Worm (Caenorhabditis elegans): Measurements from ENCODE around the gene C05G5.2.

Gene C05G5.2

ce11 chrX:14746948-14747347, at the start of gene C05G5.2 (continued):
- TF ChIP-seq fkh-10 (GFP tag; optimal IDR thresholded peaks at IDR 0.05) (peak; percentile 66), unc-130 (tag; optimal IDR thresholded peaks at IDR 0.05) (peak; percentile 75), ceh-88 (GFP tag; IDR thresholded peaks at IDR 0.05) (no peak; the same call in 1 of the 2 replicates), Y116A8C.19 (tag; optimal IDR thresholded peaks at IDR 0.05; ENCODE audit: borderline replicate concordance) (no peak), mep-1 (tag; optimal IDR thresholded peaks at IDR 0.05) (peak; percentile 95), pax-3 (tag; optimal IDR thresholded peaks at IDR 0.05) (peak; percentile 59), ceh-8 (GFP tag; optimal IDR thresholded peaks at IDR 0.05) (peak; percentile 43), dpl-1 (GFP tag; optimal IDR thresholded peaks at IDR 0.05) (peak; percentile 64 to 81 (median 72)), pqm-1 (tag; optimal IDR thresholded peaks at IDR 0.05) (no peak), hlh-17 (GFP tag; optimal IDR thresholded peaks at IDR 0.05; ENCODE audit: borderline replicate concordance) (no peak), nhr-71 (tag; optimal IDR thresholded peaks at IDR 0.05) (peak; percentile 90), unc-62 (GFP tag; optimal IDR thresholded peaks at IDR 0.05) (no peak), nhr-47 (tag; optimal IDR thresholded peaks at IDR 0.05) (peak; percentile 88), xbp-1 (tag; optimal IDR thresholded peaks at IDR 0.05) (peak; percentile 82), ztf-4 (tag; optimal IDR thresholded peaks at IDR 0.05) (peak; percentile 14), egl-13 (tag; optimal IDR thresholded peaks at IDR 0.05) (peak; percentile 76), efl-3 (GFP tag; optimal IDR thresholded peaks at IDR 0.05) (no peak), F16B12.6 (tag; optimal IDR thresholded peaks at IDR 0.05) (peak; percentile 71), nhr-12 (tag; optimal IDR thresholded peaks at IDR 0.05) (no peak), ceh-90 (tag; optimal IDR thresholded peaks at IDR 0.05) (no peak), C16A3.4 (tag; optimal IDR thresholded peaks at IDR 0.05) (peak; percentile 95), lin-15B (tag; optimal IDR thresholded peaks at IDR 0.05) (peak; percentile 50), nhr-76 (tag; optimal IDR thresholded peaks at IDR 0.05) (no peak), lsy-2 (tag; optimal IDR thresholded peaks at IDR 0.05) (peak; percentile 87 to 90), nhr-77 (tag; optimal IDR thresholded peaks at IDR 0.05) (peak; percentile 70), nhr-19 (GFP tag; conservative IDR thresholded peaks at IDR 0.05) (peak; percentile 74), ceh-82 (tag; optimal IDR thresholded peaks at IDR 0.05) (peak; percentile 77 to 94 (median 78)), lin-35 (GFP tag; optimal IDR thresholded peaks at IDR 0.05) (peak; percentile 71 to 87), fos-1 (tag; optimal IDR thresholded peaks at IDR 0.05) (peak; percentile 36), nhr-84 (tag; optimal IDR thresholded peaks at IDR 0.05) (no peak), C34B4.2 (tag; optimal IDR thresholded peaks at IDR 0.05) (no peak)

ce11 chrX:14699866-14700265, 47.2 kb upstream of the C05G5.2 start, which contains the start of gene hch-1:
hch-1 (minus strand) TSS chrX:14699977.
- TF ChIP-seq tlp-1 (tag; optimal IDR thresholded peaks at IDR 0.05) (no peak), nhr-71 (tag; optimal IDR thresholded peaks at IDR 0.05) (no peak), xbp-1 (tag; optimal IDR thresholded peaks at IDR 0.05) (no peak), unc-62 (GFP tag; optimal IDR thresholded peaks at IDR 0.05) (no peak), isw-1 (GFP tag; IDR thresholded peaks at IDR 0.05) (no peak), nhr-77 (tag; optimal IDR thresholded peaks at IDR 0.05) (no peak), nhr-12 (tag; optimal IDR thresholded peaks at IDR 0.05) (no peak), nhr-85 (tag) (no peak)

ce11 chrX:14701490-14701889, 45.6 kb upstream of the C05G5.2 start, which contains the start of gene F40E10.5:
F40E10.5 (plus strand) TSS chrX:14701790.
- TF ChIP-seq snu-23 (GFP tag; optimal IDR thresholded peaks at IDR 0.05), result no peak
- no peak for TF ChIP-seq ces-1 (GFP tag; optimal IDR thresholded peaks at IDR 0.05)
- no peak for TF ChIP-seq nhr-76 (tag; optimal IDR thresholded peaks at IDR 0.05)
- TF ChIP-seq isw-1 (GFP tag; IDR thresholded peaks at IDR 0.05), result no peak
- TF ChIP-seq fkh-4 (tag; optimal IDR thresholded peaks at IDR 0.05; ENCODE audit: borderline replicate concordance), result no peak
- no peak for TF ChIP-seq C34B4.2 (tag; optimal IDR thresholded peaks at IDR 0.05)
- TF ChIP-seq pax-3 (tag; optimal IDR thresholded peaks at IDR 0.05), result no peak
- TF ChIP-seq fkh-8 (tag; optimal IDR thresholded peaks at IDR 0.05), result no peak
- no peak for TF ChIP-seq nhr-11 (tag; optimal IDR thresholded peaks at IDR 0.05)
- no peak for TF ChIP-seq alr-1 (tag; optimal IDR thresholded peaks at IDR 0.05; ENCODE audit: borderline replicate concordance)
- no peak for TF ChIP-seq ceh-8 (GFP tag; optimal IDR thresholded peaks at IDR 0.05)
- no peak for TF ChIP-seq unc-130 (tag; optimal IDR thresholded peaks at IDR 0.05)
- no peak for TF ChIP-seq mab-9 (GFP tag; IDR thresholded peaks at IDR 0.05)
- no peak for TF ChIP-seq ceh-90 (tag; optimal IDR thresholded peaks at IDR 0.05)
- no peak for TF ChIP-seq ama-1 (optimal IDR thresholded peaks at IDR 0.05)
